Worm (Caenorhabditis elegans) whole organism, L1 larva: Measurements from ENCODE around the gene srlf-22.

Experiments
- C16A3.4 ChIP-seq: fragments of 150-350 bp; optimal IDR thresholded peaks from 2 replicates; lab custom pipeline; 2014; ENCODE audit warnings: missing biosample characterization, missing genetic modification characterization
- F16B12.6 ChIP-seq: fragments of 150-350 bp; optimal IDR thresholded peaks from 2 replicates; lab custom pipeline; 2014; ENCODE audit warnings: missing biosample characterization, missing genetic modification characterization
- Y116A8C.19 ChIP-seq: sonication (generic microtip); optimal IDR thresholded peaks from 2 replicates; lab custom pipeline; 2016; ENCODE audit warnings: missing compliant biosample characterization, missing genetic modification characterization, borderline replicate concordance
- aha-1 ChIP-seq: fragments of 150-350 bp; optimal IDR thresholded peaks from 2 replicates; lab custom pipeline; 2014; ENCODE audit warnings: missing biosample characterization, missing genetic modification characterization
- alr-1 ChIP-seq: fragments of 200-800 bp; sonication (Bioruptor generic); optimal IDR thresholded peaks from 2 replicates; lab custom pipeline; 2018; ENCODE audit warnings: borderline replicate concordance, mild to moderate bottlenecking, missing genetic modification characterization, missing compliant biosample characterization
- aly-2 ChIP-seq: fragments of 150-350 bp; optimal IDR thresholded peaks from 2 replicates; lab custom pipeline; 2014; ENCODE audit warnings: missing biosample characterization, missing genetic modification characterization
- blmp-1 ChIP-seq: fragments of 150-350 bp; optimal IDR thresholded peaks from 2 replicates; lab custom pipeline; 2014; ENCODE audit warnings: missing biosample characterization, missing genetic modification characterization
- ceh-63 ChIP-seq: fragments of 200-800 bp; sonication (Bioruptor generic); optimal IDR thresholded peaks from 2 replicates; lab custom pipeline; 2018; ENCODE audit warnings: mild to moderate bottlenecking, missing genetic modification characterization, missing compliant biosample characterization
- ceh-88 ChIP-seq: fragments of 200-800 bp; sonication (Bioruptor generic); IDR thresholded peaks from 2 replicates; pipeline ENCODE4 v1.3.6; 2022; ENCODE audit warnings: missing genetic modification characterization, missing compliant biosample characterization
- ceh-90 ChIP-seq: sonication (generic microtip); optimal IDR thresholded peaks from 2 replicates; lab custom pipeline; 2016; ENCODE audit warnings: missing genetic modification characterization, missing compliant biosample characterization
- ces-1 ChIP-seq: fragments of 150-350 bp; optimal IDR thresholded peaks from 2 replicates; lab custom pipeline; 2014; ENCODE audit warnings: missing biosample characterization, missing genetic modification reagents, missing genetic modification characterization
- dpl-1 ChIP-seq, 3 experiments: fragments of 150-350 bp in 2 of 3; sonication (generic microtip) in 1 of 3; optimal IDR thresholded peaks; 2 replicates each; lab custom pipeline; 2014 to 2017; ENCODE audit warnings: missing biosample characterization in 3 of 3, missing genetic modification characterization in 3 of 3, missing genetic modification reagents in 3 of 3
- efl-1 ChIP-seq, 4 experiments: fragments of 150-350 bp; optimal IDR thresholded peaks in 3 of 4; peaks in 1 of 4; 1 replicate in 1 of 4; 2 replicates in 3 of 4; lab custom pipeline; 2014; ENCODE audit warnings: missing biosample characterization in 2 of 4, missing genetic modification characterization in 2 of 4, missing genetic modification reagents in 2 of 4
- efl-3 ChIP-seq: fragments of 200-800 bp; sonication (Bioruptor generic); optimal IDR thresholded peaks from 2 replicates; lab custom pipeline; 2018; ENCODE audit warnings: mild to moderate bottlenecking, missing genetic modification characterization, missing compliant biosample characterization
- egl-13 ChIP-seq: sonication (generic microtip); optimal IDR thresholded peaks from 2 replicates; lab custom pipeline; 2016; ENCODE audit warnings: missing genotype, missing genetic modification reagents, missing genetic modification characterization, missing compliant biosample characterization
- elt-2 ChIP-seq: sonication (generic microtip); optimal IDR thresholded peaks from 2 replicates; lab custom pipeline; 2016; ENCODE audit warnings: missing genetic modification characterization, mild to moderate bottlenecking, inconsistent platforms, missing compliant biosample characterization, missing genetic modification reagents
- elt-3 ChIP-seq, 6 experiments: fragments of 150-350 bp in 1 of 6; sonication (generic microtip); optimal IDR thresholded peaks; 2 replicates each; lab custom pipeline; 2017 to 2018; ENCODE audit warnings: missing biosample characterization in 6 of 6, missing genetic modification characterization in 6 of 6, inconsistent platforms in 1 of 6
- ets-5 ChIP-seq: fragments of 200-800 bp; sonication (Bioruptor generic); IDR thresholded peaks from 2 replicates; pipeline ENCODE4 v1.3.6; 2022; ENCODE audit warnings: missing genetic modification characterization, missing compliant biosample characterization
- fos-1 ChIP-seq: fragments of 150-350 bp; optimal IDR thresholded peaks from 2 replicates; lab custom pipeline; 2014; ENCODE audit warnings: missing biosample characterization, missing genetic modification characterization
- hpl-2 ChIP-seq: fragments of 150-350 bp; optimal IDR thresholded peaks from 2 replicates; lab custom pipeline; 2014; ENCODE audit warnings: missing biosample characterization, missing genetic modification reagents, missing genetic modification characterization
- lin-14 ChIP-seq: fragments of 200-800 bp; sonication (Bioruptor generic); optimal IDR thresholded peaks from 2 replicates; lab custom pipeline; 2018; ENCODE audit warnings: mild to moderate bottlenecking, missing genetic modification characterization, moderate library complexity, missing compliant biosample characterization
- lin-35 ChIP-seq, 2 experiments: fragments of 150-350 bp; optimal IDR thresholded peaks; 2 replicates each; lab custom pipeline; 2014; ENCODE audit warnings: missing biosample characterization in 2 of 2, missing genetic modification characterization in 2 of 2, missing genetic modification reagents in 2 of 2
- lin-39 ChIP-seq: fragments of 150-350 bp; optimal IDR thresholded peaks from 2 replicates; lab custom pipeline; 2014; ENCODE audit warnings: missing biosample characterization, missing genetic modification reagents, missing genetic modification characterization
- mep-1 ChIP-seq: fragments of 150-350 bp; optimal IDR thresholded peaks from 2 replicates; lab custom pipeline; 2014; ENCODE audit warnings: missing biosample characterization, missing genetic modification characterization
- nhr-11 ChIP-seq: fragments of 150-350 bp; optimal IDR thresholded peaks from 2 replicates; lab custom pipeline; 2014; ENCODE audit warnings: missing biosample characterization, missing genetic modification characterization
- nhr-12 ChIP-seq: sonication (generic microtip); optimal IDR thresholded peaks from 2 replicates; lab custom pipeline; 2017; ENCODE audit warnings: missing biosample characterization, missing genetic modification characterization
- nhr-19 ChIP-seq: fragments of 200-800 bp; sonication (Bioruptor generic); conservative IDR thresholded peaks from 2 replicates; pipeline ENCODE4 v1.3.6; 2022; ENCODE audit warnings: missing genetic modification characterization, missing compliant biosample characterization
- nhr-20 ChIP-seq: sonication (generic microtip); optimal IDR thresholded peaks from 2 replicates; lab custom pipeline; 2016; ENCODE audit warnings: mild to moderate bottlenecking, missing genetic modification characterization, missing compliant biosample characterization
- nhr-71 ChIP-seq: sonication (generic microtip); optimal IDR thresholded peaks from 2 replicates; lab custom pipeline; 2016; ENCODE audit warnings: mild to moderate bottlenecking, missing genetic modification characterization, moderate library complexity, missing compliant biosample characterization
- nhr-85 ChIP-seq: sonication (generic microtip); peaks from one replicate; lab custom pipeline; 2016; ENCODE audit warnings: missing genetic modification characterization, inconsistent platforms, missing compliant biosample characterization
- nhr-90 ChIP-seq: sonication (generic microtip); optimal IDR thresholded peaks from 2 replicates; lab custom pipeline; 2016; ENCODE audit warnings: mild to moderate bottlenecking, missing genetic modification characterization, missing compliant biosample characterization; ENCODE audit not compliant: poor library complexity
- pag-3 ChIP-seq: sonication (generic microtip); optimal IDR thresholded peaks from 2 replicates; lab custom pipeline; 2017; ENCODE audit warnings: missing genetic modification characterization, mild to moderate bottlenecking, missing compliant biosample characterization, antibody characterized with exemption, borderline replicate concordance; ENCODE audit not compliant: insufficient read depth
- pax-3 ChIP-seq: fragments of 200-800 bp; sonication (Bioruptor generic); optimal IDR thresholded peaks from 2 replicates; lab custom pipeline; 2018; ENCODE audit warnings: mild to moderate bottlenecking, missing genetic modification characterization, moderate library complexity, missing compliant biosample characterization
- pqm-1 ChIP-seq: sonication (generic microtip); optimal IDR thresholded peaks from 3 replicates; lab custom pipeline; 2017; ENCODE audit warnings: missing biosample characterization, missing genetic modification characterization
- snu-23 ChIP-seq: sonication (generic microtip); optimal IDR thresholded peaks from 2 replicates; lab custom pipeline; 2016; ENCODE audit warnings: missing genetic modification characterization, missing compliant biosample characterization
- sox-4 ChIP-seq: sonication (generic microtip); optimal IDR thresholded peaks from 2 replicates; lab custom pipeline; 2016; ENCODE audit warnings: missing genetic modification characterization, missing compliant biosample characterization
- sptf-1 ChIP-seq: fragments of 150-350 bp; optimal IDR thresholded peaks from 2 replicates; lab custom pipeline; 2014; ENCODE audit warnings: missing biosample characterization, missing genetic modification characterization
- sup-37 ChIP-seq: fragments of 200-800 bp; sonication (Bioruptor generic); optimal IDR thresholded peaks from 2 replicates; lab custom pipeline; 2018; ENCODE audit warnings: mild to moderate bottlenecking, missing genetic modification characterization, missing compliant biosample characterization
- unc-62 ChIP-seq: fragments of 150-350 bp; optimal IDR thresholded peaks from 2 replicates; lab custom pipeline; 2014; ENCODE audit warnings: missing biosample characterization, missing genetic modification reagents, missing genetic modification characterization
- ztf-4 ChIP-seq: fragments of 150-350 bp; optimal IDR thresholded peaks from 2 replicates; lab custom pipeline; 2014; ENCODE audit warnings: missing biosample characterization, missing genetic modification characterization

The srlf-22 gene

DNA sequence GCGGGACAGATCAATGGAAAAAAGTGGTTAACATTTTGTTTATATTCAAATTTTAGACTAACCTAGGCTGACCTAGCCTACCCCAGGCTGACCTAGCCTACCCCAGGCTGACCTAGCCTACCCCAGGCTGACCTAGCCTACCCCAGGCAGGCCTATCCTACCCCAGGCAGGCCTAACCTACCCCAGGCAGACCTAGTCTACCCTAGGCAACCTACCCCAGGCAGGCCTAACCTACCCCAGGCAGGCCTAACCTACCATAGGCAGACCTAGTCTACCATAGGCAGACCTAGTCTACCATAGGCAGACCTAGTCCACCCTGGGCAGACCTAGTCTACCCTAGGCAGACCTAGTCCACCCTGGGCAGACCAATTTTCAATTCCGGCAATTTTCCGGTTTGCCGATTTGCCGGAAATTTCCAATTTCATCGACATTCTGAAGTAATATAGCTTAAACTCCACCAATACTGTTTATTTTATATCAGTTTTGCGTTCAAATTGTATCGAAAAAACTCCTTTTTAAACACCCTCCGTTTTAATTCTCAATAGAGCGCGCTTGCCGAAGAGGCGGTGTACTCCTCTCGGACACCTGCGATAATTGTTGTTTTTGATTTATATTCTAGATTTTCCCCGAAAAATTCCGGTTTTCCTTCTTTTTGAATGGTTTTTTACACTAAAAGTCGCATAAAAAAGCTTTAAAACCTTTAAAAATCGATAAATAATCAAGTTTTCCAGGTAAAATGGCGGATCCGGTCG, 13.5 kb downstream of the srlf-22 start, which contains the start of gene trm-2A (continued):
- TF ChIP-seq elt-3 (tag; optimal IDR thresholded peaks at IDR 0.05; lab: Kevin White, UChicago) (peak in 3 of 6 experiments; percentile 34 to 76 (median 76)), Y116A8C.19 (tag; lab: Kevin White, UChicago) (no peak)

ce11 chrV:908681-909080, 17.7 kb downstream of the srlf-22 start:
- TF ChIP-seq ets-5 (GFP tag; lab: Robert Waterston, UW) (0 out of 2 replicates have a peak, but pooled peaks have one; percentile 39), efl-1 (optimal IDR thresholded peaks at IDR 0.05; lab: Kevin White, UChicago) (no peak), efl-1 (GFP tag; optimal IDR thresholded peaks at IDR 0.05 in 1 of 2; lab: Kevin White, UChicago) (peak in 1 of 2 experiments; percentile 17), ces-1 (GFP tag; lab: Kevin White, UChicago) (no peak)

DNA sequence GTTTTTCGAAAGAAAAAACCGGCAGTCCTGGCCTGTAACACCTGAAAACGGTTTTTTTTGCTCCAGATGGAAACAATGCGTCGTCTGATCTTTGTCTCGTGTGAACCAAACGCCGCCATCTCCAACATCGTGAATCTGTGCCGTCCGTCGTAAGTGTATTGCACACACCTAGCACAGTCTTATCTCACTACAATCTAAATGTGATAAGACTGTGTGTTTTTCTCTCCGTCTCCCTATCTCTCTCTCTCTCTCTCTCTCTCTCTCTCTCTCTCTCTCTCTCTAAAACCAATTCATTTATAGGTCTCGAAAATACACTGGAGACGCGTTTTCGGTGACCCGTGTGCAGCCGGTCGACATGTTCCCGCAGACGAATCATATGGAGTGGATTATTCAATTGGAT, 19.7 kb downstream of the srlf-22 start:
- TF ChIP-seq mep-1 (tag; lab: Kevin White, UChicago), result no peak
- no peak for TF ChIP-seq pax-3
- TF ChIP-seq ceh-63 (GFP tag; lab: Kevin White, UChicago), result no peak
- no peak for TF ChIP-seq unc-62 (GFP tag; lab: Kevin White, UChicago)
- peak; percentile 76 for TF ChIP-seq elt-2 (tag; lab: Kevin White, UChicago)
- peak; percentile 32 for TF ChIP-seq nhr-90 (tag; lab: Kevin White, UChicago)
- TF ChIP-seq elt-3 (tag; optimal IDR thresholded peaks at IDR 0.05; lab: Kevin White, UChicago), result peak in 5 of 6 experiments; percentile 34 to 84 (median 58)
- TF ChIP-seq nhr-85 (tag; lab: Kevin White, UChicago), result peak; percentile 59
- no peak for TF ChIP-seq efl-3
- no peak for TF ChIP-seq lin-14
- peak; percentile 39 to 69 for TF ChIP-seq lin-35 (GFP tag; optimal IDR thresholded peaks at IDR 0.05; lab: Kevin White, UChicago)
- TF ChIP-seq lin-39 (tag; lab: Kevin White, UChicago), result no peak
- no peak for TF ChIP-seq nhr-12 (tag; lab: Kevin White, UChicago)
- no peak for TF ChIP-seq sup-37 (GFP tag; lab: Kevin White, UChicago)
- peak; percentile 52 for TF ChIP-seq nhr-20
- TF ChIP-seq blmp-1 (tag; lab: Kevin White, UChicago), result peak; percentile 3
- no peak for TF ChIP-seq nhr-11 (tag; lab: Kevin White, UChicago)
- TF ChIP-seq hpl-2 (GFP tag; lab: Kevin White, UChicago), result no peak
- TF ChIP-seq ztf-4, result no peak
- no peak for TF ChIP-seq egl-13 (tag; lab: Kevin White, UChicago)
- TF ChIP-seq aly-2 (tag; lab: Kevin White, UChicago), result no peak
- TF ChIP-seq fos-1, result no peak
- no peak for TF ChIP-seq aha-1
- peak; percentile 53 for TF ChIP-seq pqm-1 (tag; lab: Kevin White, UChicago)
- TF ChIP-seq alr-1 (tag; lab: Kevin White, UChicago), result no peak
- TF ChIP-seq dpl-1 (GFP tag; optimal IDR thresholded peaks at IDR 0.05; lab: Kevin White, UChicago), result peak in 1 of 3 experiments; percentile 29
- TF ChIP-seq ceh-88, result no peak
- TF ChIP-seq ces-1 (GFP tag; lab: Kevin White, UChicago), result no peak
- TF ChIP-seq snu-23 (GFP tag; lab: Kevin White, UChicago), result peak; percentile 27
- peak; percentile 1 for TF ChIP-seq C16A3.4 (tag; lab: Kevin White, UChicago)
- no peak for TF ChIP-seq sptf-1 (tag; lab: Kevin White, UChicago)
- no peak for TF ChIP-seq nhr-19 (GFP tag; lab: Robert Waterston, UW)
- no peak for TF ChIP-seq pag-3 (tag; lab: Kevin White, UChicago)
- peak; percentile 27 for TF ChIP-seq nhr-71 (tag; lab: Kevin White, UChicago)
- no peak for TF ChIP-seq F16B12.6
- TF ChIP-seq sox-4 (tag; lab: Kevin White, UChicago), result no peak
- no peak for TF ChIP-seq ceh-90 (tag; lab: Kevin White, UChicago)
- TF ChIP-seq efl-1 (optimal IDR thresholded peaks at IDR 0.05; lab: Kevin White, UChicago), result peak in 1 of 2 experiments; percentile 2
- TF ChIP-seq efl-1 (GFP tag; optimal IDR thresholded peaks at IDR 0.05 in 1 of 2; lab: Kevin White, UChicago), result peak in 1 of 2 experiments; percentile 89
